Worm (Caenorhabditis elegans) whole organism, mixed stage, embryonic: ENCODE measurements around the gene F01D5.10.

ENCODE experiments used
- M03D4.4 ChIP-seq: sonication (generic microtip); optimal IDR thresholded peaks from 2 replicates; lab custom pipeline; 2017; ENCODE audit warnings: mild to moderate bottlenecking, missing genetic modification characterization, missing compliant biosample characterization
- bed-3 ChIP-seq: fragments of 200-800 bp; sonication (Bioruptor generic); optimal IDR thresholded peaks from 3 replicates; lab custom pipeline; 2018; ENCODE audit warnings: mild to moderate bottlenecking, missing genetic modification characterization, moderate library complexity, missing compliant biosample characterization
- blmp-1 ChIP-seq: fragments of 150-350 bp; optimal IDR thresholded peaks from 2 replicates; lab custom pipeline; 2014; ENCODE audit warnings: missing biosample characterization, missing genetic modification characterization
- ceh-39 ChIP-seq: fragments of 150-350 bp; optimal IDR thresholded peaks from 2 replicates; lab custom pipeline; 2014; ENCODE audit warnings: missing biosample characterization, missing genetic modification characterization
- ceh-43 ChIP-seq: fragments of 200-800 bp; sonication (Bioruptor generic); optimal IDR thresholded peaks from 2 replicates; lab custom pipeline; 2018; ENCODE audit warnings: mild to moderate bottlenecking, missing genetic modification characterization, moderate library complexity, missing compliant biosample characterization
- ceh-83 ChIP-seq: fragments of 200-800 bp; sonication (Bioruptor generic); optimal IDR thresholded peaks from 2 replicates; lab custom pipeline; 2018; ENCODE audit warnings: mild to moderate bottlenecking, missing genetic modification characterization, missing compliant biosample characterization
- ces-1 ChIP-seq: fragments of 150-350 bp; optimal IDR thresholded peaks from 2 replicates; lab custom pipeline; 2014; ENCODE audit warnings: missing biosample characterization, missing genetic modification reagents, missing genetic modification characterization
- cnd-1 ChIP-seq: fragments of 200-800 bp; sonication (Bioruptor generic); optimal IDR thresholded peaks from 2 replicates; lab custom pipeline; 2018; ENCODE audit warnings: mild to moderate bottlenecking, missing genetic modification characterization, missing compliant biosample characterization
- drap-1 ChIP-seq: fragments of 200-800 bp; sonication (Bioruptor generic); optimal IDR thresholded peaks from 3 replicates; lab custom pipeline; 2018; ENCODE audit warnings: mild to moderate bottlenecking, missing genetic modification characterization, missing compliant biosample characterization
- elt-1 ChIP-seq: sonication (generic microtip); optimal IDR thresholded peaks from 2 replicates; lab custom pipeline; 2017; ENCODE audit warnings: missing genetic modification characterization, mild to moderate bottlenecking, missing compliant biosample characterization, antibody characterized with exemption, moderate library complexity, borderline replicate concordance; ENCODE audit not compliant: insufficient read depth
- elt-3 ChIP-seq: fragments of 150-350 bp; optimal IDR thresholded peaks from 2 replicates; lab custom pipeline; 2014; ENCODE audit warnings: missing biosample characterization, missing genetic modification characterization
- flh-1 ChIP-seq: fragments of 200-800 bp; sonication (Bioruptor generic); optimal IDR thresholded peaks from 2 replicates; lab custom pipeline; 2018; ENCODE audit warnings: mild to moderate bottlenecking, missing genetic modification characterization, moderate library complexity, missing compliant biosample characterization
- ham-2 ChIP-seq: fragments of 200-800 bp; sonication (Bioruptor generic); optimal IDR thresholded peaks from 2 replicates; lab custom pipeline; 2018; ENCODE audit warnings: mild to moderate bottlenecking, missing genetic modification characterization, missing compliant biosample characterization
- hlh-1 ChIP-seq: fragments of 150-350 bp; optimal IDR thresholded peaks from 2 replicates; lab custom pipeline; 2014; ENCODE audit warnings: missing biosample characterization, missing genetic modification reagents, missing genetic modification characterization
- lin-13 ChIP-seq: fragments of 150-350 bp; optimal IDR thresholded peaks from 2 replicates; lab custom pipeline; 2014; ENCODE audit warnings: missing biosample characterization, missing genetic modification characterization
- lin-32 ChIP-seq: fragments of 200-800 bp; sonication (Bioruptor generic); optimal IDR thresholded peaks from 2 replicates; lab custom pipeline; 2018; ENCODE audit warnings: mild to moderate bottlenecking, missing genetic modification characterization, missing compliant biosample characterization
- lsy-2 ChIP-seq: fragments of 150-350 bp; optimal IDR thresholded peaks from 2 replicates; lab custom pipeline; 2014; ENCODE audit warnings: missing biosample characterization, missing genetic modification characterization
- mep-1 ChIP-seq: fragments of 150-350 bp; optimal IDR thresholded peaks from 2 replicates; lab custom pipeline; 2017; ENCODE audit warnings: missing biosample characterization, missing genetic modification reagents, missing genetic modification characterization, inconsistent platforms
- mls-2 ChIP-seq: sonication (generic microtip); optimal IDR thresholded peaks from 2 replicates; lab custom pipeline; 2016; ENCODE audit warnings: mild to moderate bottlenecking, missing genetic modification characterization, moderate library complexity, missing compliant biosample characterization
- nhr-12 ChIP-seq: fragments of 150-350 bp; optimal IDR thresholded peaks from 2 replicates; lab custom pipeline; 2014; ENCODE audit warnings: missing biosample characterization, missing genetic modification characterization
- nhr-2 ChIP-seq: fragments of 150-350 bp; optimal IDR thresholded peaks from 2 replicates; lab custom pipeline; 2014; ENCODE audit warnings: missing biosample characterization, missing genetic modification characterization
- nhr-237 ChIP-seq: fragments of 150-350 bp; optimal IDR thresholded peaks from 2 replicates; lab custom pipeline; 2014; ENCODE audit warnings: missing biosample characterization, missing genetic modification characterization
- nhr-28 ChIP-seq: fragments of 150-350 bp; optimal IDR thresholded peaks from 2 replicates; lab custom pipeline; 2014; ENCODE audit warnings: missing biosample characterization, missing genetic modification characterization
- nhr-76 ChIP-seq: sonication (generic microtip); optimal IDR thresholded peaks from 2 replicates; lab custom pipeline; 2017; ENCODE audit warnings: missing biosample characterization, missing genetic modification characterization
- pha-4 ChIP-seq: fragments of 150-350 bp; optimal IDR thresholded peaks from 2 replicates; lab custom pipeline; 2018; ENCODE audit warnings: missing biosample characterization, missing genetic modification reagents, missing genetic modification characterization
- sem-2 ChIP-seq: fragments of 200-800 bp; sonication (Bioruptor generic); optimal IDR thresholded peaks from 2 replicates; lab custom pipeline; 2018; ENCODE audit warnings: mild to moderate bottlenecking, missing genetic modification characterization, missing compliant biosample characterization
- snpc-4 ChIP-seq: fragments of 150-350 bp; optimal IDR thresholded peaks from 2 replicates; lab custom pipeline; 2014; ENCODE audit warnings: missing biosample characterization, missing genetic modification characterization
- sptf-1 ChIP-seq: sonication (generic microtip); optimal IDR thresholded peaks from 2 replicates; lab custom pipeline; 2017; ENCODE audit warnings: mild to moderate bottlenecking, missing genetic modification characterization, moderate library complexity, missing compliant biosample characterization
- tbx-8 ChIP-seq: fragments of 200-800 bp; sonication (Bioruptor generic); optimal IDR thresholded peaks from 2 replicates; lab custom pipeline; 2018; ENCODE audit warnings: mild to moderate bottlenecking, missing genetic modification characterization, moderate library complexity, missing compliant biosample characterization
- unc-120 ChIP-seq: sonication (generic microtip); optimal IDR thresholded peaks from 2 replicates; lab custom pipeline; 2017; ENCODE audit warnings: missing genetic modification characterization, missing compliant biosample characterization; ENCODE audit not compliant: poor library complexity, severe bottlenecking
- unc-39 ChIP-seq: fragments of 150-350 bp; optimal IDR thresholded peaks from 2 replicates; lab custom pipeline; 2014; ENCODE audit warnings: missing biosample characterization, missing genetic modification characterization
- unc-62 ChIP-seq: fragments of 150-350 bp; optimal IDR thresholded peaks from 2 replicates; lab custom pipeline; 2014; ENCODE audit warnings: missing biosample characterization, missing genetic modification reagents, missing genetic modification characterization
- zip-8 ChIP-seq: fragments of 150-350 bp; optimal IDR thresholded peaks from 2 replicates; lab custom pipeline; 2014; ENCODE audit warnings: missing biosample characterization, missing genetic modification characterization
- ztf-11 ChIP-seq: fragments of 150-350 bp; optimal IDR thresholded peaks from 2 replicates; lab custom pipeline; 2014; ENCODE audit warnings: missing biosample characterization, missing genetic modification characterization

The F01D5.10 gene

ce11 chrII:14032705-14033104, 11.6 kb upstream of the F01D5.10 start:
- TF ChIP-seq lin-13 (tag; lab: Kevin White, UChicago) (no peak), sem-2 (no peak), unc-120 (tag; lab: Kevin White, UChicago) (no peak), flh-1 (GFP tag; lab: Kevin White, UChicago) (no peak), mls-2 (tag; lab: Kevin White, UChicago) (peak; percentile 8), nhr-237 (tag; lab: Kevin White, UChicago) (no peak), blmp-1 (tag; lab: Kevin White, UChicago) (no peak), snpc-4 (no peak)

ce11 chrII:14019625-14020024, 1.5 kb downstream of the F01D5.10 start:
- TF ChIP-seq M03D4.4 (tag; lab: Kevin White, UChicago) (peak; percentile 16), mls-2 (tag; lab: Kevin White, UChicago) (peak; percentile 42), drap-1 (GFP tag; lab: Kevin White, UChicago) (peak; percentile 10), sptf-1 (tag; lab: Kevin White, UChicago) (peak; percentile 60)

ce11 chrII:14018887-14019286, 2.2 kb downstream of the F01D5.10 start:
- TF ChIP-seq ham-2 (GFP tag; lab: Kevin White, UChicago) (no peak), tbx-8 (GFP tag; lab: Kevin White, UChicago) (no peak), elt-3 (tag; lab: Kevin White, UChicago) (no peak), hlh-1 (no peak), zip-8 (tag; lab: Kevin White, UChicago) (no peak), lsy-2 (tag; lab: Kevin White, UChicago) (no peak), nhr-76 (tag; lab: Kevin White, UChicago) (no peak), flh-1 (GFP tag; lab: Kevin White, UChicago) (no peak), unc-62 (GFP tag; lab: Kevin White, UChicago) (no peak), drap-1 (GFP tag; lab: Kevin White, UChicago) (no peak), snpc-4 (no peak), blmp-1 (tag; lab: Kevin White, UChicago) (no peak), ceh-43 (GFP tag; lab: Kevin White, UChicago) (no peak), sptf-1 (tag; lab: Kevin White, UChicago) (no peak), lin-32 (GFP tag; lab: Kevin White, UChicago) (no peak), unc-39 (tag; lab: Kevin White, UChicago) (no peak), mls-2 (tag; lab: Kevin White, UChicago) (no peak)

DNA sequence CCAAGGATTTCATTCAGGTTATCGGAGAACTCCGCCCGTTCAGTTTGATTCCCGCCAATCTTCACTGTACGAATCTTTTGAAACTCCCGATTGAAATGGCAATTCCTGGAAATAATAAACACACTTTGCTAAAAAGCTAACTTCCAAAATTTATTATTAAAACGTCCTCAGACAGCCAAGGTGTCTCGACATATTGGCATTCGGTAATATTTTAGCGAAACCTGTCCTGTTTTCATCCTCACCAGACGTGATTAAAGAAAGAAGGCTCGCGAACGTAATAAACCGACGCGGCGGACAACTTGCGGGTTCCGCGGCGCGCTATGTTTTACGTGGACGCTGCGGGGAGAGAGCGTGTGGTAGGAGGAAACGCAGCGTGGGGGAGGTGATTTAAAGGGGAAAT, 2.9 kb downstream of the F01D5.10 start:
- TF ChIP-seq snpc-4 (no peak), M03D4.4 (tag; lab: Kevin White, UChicago) (no peak), pha-4 (tag; lab: Kevin White, UChicago) (no peak), nhr-2 (tag; lab: Kevin White, UChicago) (no peak), cnd-1 (tag; lab: Kevin White, UChicago) (peak; percentile 34), elt-3 (tag; lab: Kevin White, UChicago) (no peak), blmp-1 (tag; lab: Kevin White, UChicago) (no peak), ceh-83 (GFP tag; lab: Kevin White, UChicago) (peak; percentile 63), ceh-39 (tag; lab: Kevin White, UChicago) (no peak), bed-3 (GFP tag; lab: Kevin White, UChicago) (no peak), ceh-43 (GFP tag; lab: Kevin White, UChicago) (no peak), lin-13 (tag; lab: Kevin White, UChicago) (peak; percentile 39), hlh-1 (no peak), unc-39 (tag; lab: Kevin White, UChicago) (no peak), nhr-76 (tag; lab: Kevin White, UChicago) (no peak), elt-1 (tag; lab: Kevin White, UChicago) (no peak), nhr-28 (no peak), zip-8 (tag; lab: Kevin White, UChicago) (no peak), sem-2 (no peak), lin-32 (GFP tag; lab: Kevin White, UChicago) (no peak), ztf-11 (tag; lab: Kevin White, UChicago) (no peak), unc-120 (tag; lab: Kevin White, UChicago) (no peak), nhr-12 (tag; lab: Kevin White, UChicago) (no peak), mls-2 (tag; lab: Kevin White, UChicago) (no peak), ces-1 (GFP tag; lab: Kevin White, UChicago) (no peak), lsy-2 (tag; lab: Kevin White, UChicago) (no peak), ham-2 (GFP tag; lab: Kevin White, UChicago) (no peak), tbx-8 (GFP tag; lab: Kevin White, UChicago) (no peak), sptf-1 (tag; lab: Kevin White, UChicago) (peak; percentile 59), flh-1 (GFP tag; lab: Kevin White, UChicago) (no peak), mep-1 (peak; percentile 58), nhr-237 (tag; lab: Kevin White, UChicago) (no peak), unc-62 (GFP tag; lab: Kevin White, UChicago) (no peak), drap-1 (GFP tag; lab: Kevin White, UChicago) (peak; percentile 26)
